Fruit fly (Drosophila melanogaster): ENCODE data around the gene bdl.
A peak's percentile ranks its signal among the peaks of the same experiment; 100 is the strongest.

The bdl gene

DNA sequence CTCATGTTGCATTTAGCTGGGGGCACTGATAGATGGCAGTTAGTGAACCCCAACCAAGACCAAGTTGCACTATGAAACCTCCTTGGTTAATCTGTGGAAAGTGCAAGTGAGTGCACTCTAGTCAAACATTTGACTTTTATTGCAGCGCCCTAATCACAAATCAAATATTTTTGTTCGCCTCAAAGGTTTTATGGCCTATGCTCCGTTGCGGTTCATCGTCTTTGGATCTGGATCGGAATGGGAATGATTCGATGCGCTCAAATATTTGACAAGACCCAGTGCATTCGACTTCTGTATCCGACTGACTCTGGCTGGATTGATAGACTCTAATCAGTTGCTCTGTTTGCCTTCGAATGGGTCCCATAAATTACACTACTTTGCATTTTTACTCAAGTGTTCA lies 40.6 kb downstream of the bdl start (continued):
- TF ChIP-seq peb (GFP tag; IDR thresholded peaks at IDR 0.05) (no peak), CG2712 (tag; optimal IDR thresholded peaks at IDR 0.05) (peak; percentile 15), CG4424 (GFP tag; optimal IDR thresholded peaks at IDR 0.05) (no peak), z (GFP tag; IDR thresholded peaks at IDR 0.05) (0 out of 3 replicates have a peak, but pooled peaks have one; percentile 41), eve (GFP tag; optimal IDR thresholded peaks at IDR 0.05) (no peak), CG1792 (GFP tag; optimal IDR thresholded peaks at IDR 0.05) (no peak), org-1 (GFP tag; optimal IDR thresholded peaks at IDR 0.05) (peak; percentile 15), grau (tag; optimal IDR thresholded peaks at IDR 0.05) (no peak), CG3995 (GFP tag; optimal IDR thresholded peaks at IDR 0.05) (no peak), ab (GFP tag; optimal IDR thresholded peaks at IDR 0.05) (no peak), Bdp1 (GFP tag; optimal IDR thresholded peaks at IDR 0.05) (no peak), hbn (GFP tag; IDR thresholded peaks at IDR 0.05; ENCODE audit: partially characterized antibody) (no peak), CG12104 (GFP tag; optimal IDR thresholded peaks at IDR 0.05) (no peak), CG34376 (GFP tag; optimal IDR thresholded peaks at IDR 0.05) (no peak), ranshi (GFP tag; IDR thresholded peaks at IDR 0.05) (no peak), Dll (GFP tag; IDR thresholded peaks at IDR 0.05; ENCODE audit: partially characterized antibody) (no peak), wor (GFP tag; IDR thresholded peaks at IDR 0.05) (no peak), CG14667 (GFP tag; IDR thresholded peaks at IDR 0.05) (no peak), CG17829 (tag; optimal IDR thresholded peaks at IDR 0.05) (no peak), Tbp (GFP tag; optimal IDR thresholded peaks at IDR 0.05) (no peak), fd3F (GFP tag; optimal IDR thresholded peaks at IDR 0.05) (no peak), BEAF-32 (GFP tag; optimal IDR thresholded peaks at IDR 0.05) (no peak), CG1647 (GFP tag; optimal IDR thresholded peaks at IDR 0.05) (no peak), CG8478 (optimal IDR thresholded peaks at IDR 0.05) (no peak), jing (GFP tag; optimal IDR thresholded peaks at IDR 0.05) (no peak), dimm (GFP tag; IDR thresholded peaks at IDR 0.05) (no peak), sc (optimal IDR thresholded peaks at IDR 0.05) (no peak), sc (GFP tag; optimal IDR thresholded peaks at IDR 0.05) (no peak), aop (GFP tag; IDR thresholded peaks at IDR 0.05) (no peak), CG2889 (GFP tag; IDR thresholded peaks at IDR 0.05) (no peak), CG2129 (GFP tag; IDR thresholded peaks at IDR 0.05; ENCODE audit: partially characterized antibody) (no peak), Taf1 (GFP tag; IDR thresholded peaks at IDR 0.05) (no peak), Ptx1 (GFP tag; IDR thresholded peaks at IDR 0.05) (no peak), CG31441 (GFP tag; IDR thresholded peaks at IDR 0.05) (0 out of 2 replicates have a peak, but pooled peaks have one; percentile 24), CG9215 (GFP tag; IDR thresholded peaks at IDR 0.05) (no peak), ewg (GFP tag; optimal IDR thresholded peaks at IDR 0.05) (no peak), CG30020 (tag; optimal IDR thresholded peaks at IDR 0.05) (no peak), crol (GFP tag; IDR thresholded peaks at IDR 0.05) (no peak), NK7.1 (GFP tag; optimal IDR thresholded peaks at IDR 0.05) (no peak), CG6813 (GFP tag; optimal IDR thresholded peaks at IDR 0.05) (peak; percentile 44), CG7372 (GFP tag; IDR thresholded peaks at IDR 0.05) (no peak), lola (GFP tag; optimal IDR thresholded peaks at IDR 0.05) (peak in 1 of 3 experiments; percentile 41), CG11093 (GFP tag; IDR thresholded peaks at IDR 0.05) (no peak), unpg (GFP tag; optimal IDR thresholded peaks at IDR 0.05) (peak; percentile 0), ken (GFP tag; IDR thresholded peaks at IDR 0.05) (no peak), dmrt11E (tag; optimal IDR thresholded peaks at IDR 0.05) (peak; percentile 23), amos (GFP tag; IDR thresholded peaks at IDR 0.05; ENCODE audit: partially characterized antibody) (no peak), CG1024 (GFP tag; IDR thresholded peaks at IDR 0.05) (no peak), slou (GFP tag; optimal IDR thresholded peaks at IDR 0.05) (no peak), Kr (GFP tag; optimal IDR thresholded peaks at IDR 0.05) (peak; percentile 54), CG10565 (GFP tag; optimal IDR thresholded peaks at IDR 0.05) (no peak), Spps (tag; optimal IDR thresholded peaks at IDR 0.05) (peak; percentile 20), Neu2 (GFP tag; optimal IDR thresholded peaks at IDR 0.05; ENCODE audit: borderline replicate concordance) (no peak)

All from whole organism, embryonic.